Fruit fly (Drosophila melanogaster) whole organism, wandering third instar larva: Measurements from ENCODE around the gene rumi.

Experiments used
- Dif ChIP-seq: fragments of 200-275, 200-300 bp; sonication (Bioruptor generic); optimal IDR thresholded peaks from 2 replicates; lab custom pipeline; 2018; ENCODE audit warnings: missing biosample characterization, missing genetic modification characterization; ENCODE audit not compliant: partially characterized antibody
- GATAd ChIP-seq: sonication (Bioruptor generic); optimal IDR thresholded peaks from 2 replicates; lab custom pipeline; 2016; ENCODE audit warnings: missing biosample characterization, missing genetic modification characterization
- Hr83 ChIP-seq: fragments of 200-300 bp; sonication (Bioruptor generic); optimal IDR thresholded peaks from 2 replicates; lab custom pipeline; 2016; ENCODE audit warnings: missing biosample characterization, mild to moderate bottlenecking, missing genetic modification characterization, moderate library complexity; ENCODE audit not compliant: poor library complexity, severe bottlenecking
- br ChIP-seq: fragments of 200-800 bp; sonication (Bioruptor generic); optimal IDR thresholded peaks from 2 replicates; lab custom pipeline; 2016; ENCODE audit warnings: missing biosample characterization, missing genetic modification characterization
- jim ChIP-seq: fragments of 175-275, 200-325 bp; sonication (Bioruptor generic); optimal IDR thresholded peaks from 2 replicates; lab custom pipeline; 2016; ENCODE audit warnings: missing biosample characterization, mild to moderate bottlenecking, missing genetic modification characterization
- lola ChIP-seq: fragments of >200 bp; optimal IDR thresholded peaks from 2 replicates; lab custom pipeline; 2017; ENCODE audit warnings: missing biosample characterization, missing genetic modification characterization
- pan ChIP-seq: fragments of >200 bp; optimal IDR thresholded peaks from 2 replicates; lab custom pipeline; 2017
- psq ChIP-seq: fragments of 200-800 bp; sonication (Bioruptor generic); optimal IDR thresholded peaks from 3 replicates; lab custom pipeline; 2017; ENCODE audit warnings: missing biosample characterization, mild to moderate bottlenecking, missing genetic modification characterization, moderate library complexity
- usp ChIP-seq: fragments of >200 bp; optimal IDR thresholded peaks from 2 replicates; lab custom pipeline; 2017; ENCODE audit warnings: missing biosample characterization, missing genetic modification characterization

dm6 chr3R:22750039-22750438 lies 358 bp downstream of the rumi start:
- TF ChIP-seq GATAd (GFP tag; lab: Kevin White, UChicago), result no peak
- TF ChIP-seq Hr83 (GFP tag; lab: Kevin White, UChicago), result no peak
- no peak for TF ChIP-seq usp (GFP tag; lab: Kevin White, UChicago)
- no peak for TF ChIP-seq lola (GFP tag; lab: Kevin White, UChicago)
- no peak for TF ChIP-seq jim (GFP tag; lab: Kevin White, UChicago)
- TF ChIP-seq pan (lab: Kevin White, UChicago), result no peak
- TF ChIP-seq Dif, result no peak
- no peak for TF ChIP-seq br (GFP tag; lab: Kevin White, UChicago)
- no peak for TF ChIP-seq psq (GFP tag; lab: Kevin White, UChicago)
